Worm (Caenorhabditis elegans) whole organism, L1 larva: ENCODE results near the gene rpt-2.

Source experiments
- C04F5.9 ChIP-seq: sonication (generic microtip); optimal IDR thresholded peaks from 2 replicates; lab custom pipeline; 2016; ENCODE audit warnings: missing genetic modification characterization, missing compliant biosample characterization
- C16A3.4 ChIP-seq: fragments of 150-350 bp; optimal IDR thresholded peaks from 2 replicates; lab custom pipeline; 2014; ENCODE audit warnings: missing biosample characterization, missing genetic modification characterization
- C34B4.2 ChIP-seq: sonication (generic microtip); optimal IDR thresholded peaks from 2 replicates; lab custom pipeline; 2017; ENCODE audit warnings: mild to moderate bottlenecking, missing genetic modification characterization, missing compliant biosample characterization
- F16B12.6 ChIP-seq: fragments of 150-350 bp; optimal IDR thresholded peaks from 2 replicates; lab custom pipeline; 2014; ENCODE audit warnings: missing biosample characterization, missing genetic modification characterization
- aly-2 ChIP-seq: fragments of 150-350 bp; optimal IDR thresholded peaks from 2 replicates; lab custom pipeline; 2014; ENCODE audit warnings: missing biosample characterization, missing genetic modification characterization
- blmp-1 ChIP-seq: fragments of 150-350 bp; optimal IDR thresholded peaks from 2 replicates; lab custom pipeline; 2014; ENCODE audit warnings: missing biosample characterization, missing genetic modification characterization
- ceh-63 ChIP-seq: fragments of 200-800 bp; sonication (Bioruptor generic); optimal IDR thresholded peaks from 2 replicates; lab custom pipeline; 2018; ENCODE audit warnings: mild to moderate bottlenecking, missing genetic modification characterization, missing compliant biosample characterization
- ceh-8 ChIP-seq: fragments of 200-800 bp; sonication (Bioruptor generic); optimal IDR thresholded peaks from 2 replicates; lab custom pipeline; 2018; ENCODE audit warnings: mild to moderate bottlenecking, missing genetic modification characterization, moderate library complexity, missing compliant biosample characterization
- dsc-1 ChIP-seq: sonication (generic microtip); optimal IDR thresholded peaks from 2 replicates; lab custom pipeline; 2016; ENCODE audit warnings: mild to moderate bottlenecking, missing genetic modification characterization, missing compliant biosample characterization
- efl-1 ChIP-seq, 4 experiments: fragments of 150-350 bp; optimal IDR thresholded peaks in 3 of 4; peaks in 1 of 4; 1 replicate in 1 of 4; 2 replicates in 3 of 4; lab custom pipeline; 2014; ENCODE audit warnings: missing biosample characterization in 2 of 4, missing genetic modification characterization in 2 of 4, missing genetic modification reagents in 2 of 4
- egl-27 ChIP-seq, 2 experiments: fragments of 150-350 bp in 1 of 2; sonication (generic microtip); optimal IDR thresholded peaks; 3 replicates each; lab custom pipeline; 2017 to 2018; ENCODE audit warnings: missing biosample characterization in 2 of 2, missing genetic modification characterization in 2 of 2, missing genetic modification reagents in 2 of 2
- elt-2 ChIP-seq: sonication (generic microtip); optimal IDR thresholded peaks from 2 replicates; lab custom pipeline; 2016; ENCODE audit warnings: missing genetic modification characterization, mild to moderate bottlenecking, inconsistent platforms, missing compliant biosample characterization, missing genetic modification reagents
- fkh-10 ChIP-seq: sonication (generic microtip); optimal IDR thresholded peaks from 2 replicates; lab custom pipeline; 2017; ENCODE audit warnings: missing biosample characterization, missing genetic modification reagents, missing genetic modification characterization
- hlh-17 ChIP-seq: fragments of 200-800 bp; sonication (Bioruptor generic); optimal IDR thresholded peaks from 2 replicates; lab custom pipeline; 2018; ENCODE audit warnings: missing genetic modification characterization, mild to moderate bottlenecking, missing compliant biosample characterization, moderate library complexity, borderline replicate concordance
- jun-1 ChIP-seq: fragments of 150-350 bp; optimal IDR thresholded peaks from 2 replicates; lab custom pipeline; 2014; ENCODE audit warnings: missing biosample characterization, missing genetic modification reagents, missing genetic modification characterization
- lin-13 ChIP-seq: fragments of 150-350 bp; optimal IDR thresholded peaks from 2 replicates; lab custom pipeline; 2014; ENCODE audit warnings: missing biosample characterization, missing genetic modification reagents, missing genetic modification characterization
- lin-14 ChIP-seq: fragments of 200-800 bp; sonication (Bioruptor generic); optimal IDR thresholded peaks from 2 replicates; lab custom pipeline; 2018; ENCODE audit warnings: mild to moderate bottlenecking, missing genetic modification characterization, moderate library complexity, missing compliant biosample characterization
- lin-15B ChIP-seq: fragments of 150-350 bp; sonication (generic microtip); optimal IDR thresholded peaks from 3 replicates; lab custom pipeline; 2014; ENCODE audit warnings: missing biosample characterization, missing genetic modification characterization
- lin-35 ChIP-seq, 2 experiments: fragments of 150-350 bp; optimal IDR thresholded peaks; 2 replicates each; lab custom pipeline; 2014; ENCODE audit warnings: missing biosample characterization in 2 of 2, missing genetic modification characterization in 2 of 2, missing genetic modification reagents in 2 of 2
- lir-3 ChIP-seq: sonication (generic microtip); optimal IDR thresholded peaks from 2 replicates; lab custom pipeline; 2016; ENCODE audit warnings: mild to moderate bottlenecking, missing genetic modification characterization, moderate library complexity, missing compliant biosample characterization; ENCODE audit not compliant: poor library complexity
- lsy-2 ChIP-seq, 2 experiments: fragments of 150-350 bp; optimal IDR thresholded peaks; 2 replicates each; lab custom pipeline; 2014; ENCODE audit warnings: missing biosample characterization in 2 of 2, missing genetic modification characterization in 2 of 2
- mef-2 ChIP-seq: fragments of 150-350 bp; optimal IDR thresholded peaks from 2 replicates; lab custom pipeline; 2014; ENCODE audit warnings: missing biosample characterization, missing genetic modification characterization
- mep-1 ChIP-seq: fragments of 150-350 bp; optimal IDR thresholded peaks from 2 replicates; lab custom pipeline; 2014; ENCODE audit warnings: missing biosample characterization, missing genetic modification characterization
- nhr-11 ChIP-seq: fragments of 150-350 bp; optimal IDR thresholded peaks from 2 replicates; lab custom pipeline; 2014; ENCODE audit warnings: missing biosample characterization, missing genetic modification characterization
- nhr-12 ChIP-seq: sonication (generic microtip); optimal IDR thresholded peaks from 2 replicates; lab custom pipeline; 2017; ENCODE audit warnings: missing biosample characterization, missing genetic modification characterization
- nhr-20 ChIP-seq: sonication (generic microtip); optimal IDR thresholded peaks from 2 replicates; lab custom pipeline; 2016; ENCODE audit warnings: mild to moderate bottlenecking, missing genetic modification characterization, missing compliant biosample characterization
- nhr-237 ChIP-seq: fragments of 150-350 bp; optimal IDR thresholded peaks from 2 replicates; lab custom pipeline; 2014; ENCODE audit warnings: missing biosample characterization, missing genetic modification characterization
- nhr-28 ChIP-seq: fragments of 150-350 bp; optimal IDR thresholded peaks from 2 replicates; lab custom pipeline; 2014; ENCODE audit warnings: missing biosample characterization, missing genetic modification characterization
- nhr-71 ChIP-seq: sonication (generic microtip); optimal IDR thresholded peaks from 2 replicates; lab custom pipeline; 2016; ENCODE audit warnings: mild to moderate bottlenecking, missing genetic modification characterization, moderate library complexity, missing compliant biosample characterization
- nhr-84 ChIP-seq: sonication (generic microtip); optimal IDR thresholded peaks from 2 replicates; lab custom pipeline; 2017; ENCODE audit warnings: missing biosample characterization, missing genetic modification characterization
- nhr-85 ChIP-seq: sonication (generic microtip); peaks from one replicate; lab custom pipeline; 2016; ENCODE audit warnings: missing genetic modification characterization, inconsistent platforms, missing compliant biosample characterization
- pag-3 ChIP-seq: sonication (generic microtip); optimal IDR thresholded peaks from 2 replicates; lab custom pipeline; 2017; ENCODE audit warnings: missing genetic modification characterization, mild to moderate bottlenecking, missing compliant biosample characterization, antibody characterized with exemption, borderline replicate concordance; ENCODE audit not compliant: insufficient read depth
- pax-3 ChIP-seq: fragments of 200-800 bp; sonication (Bioruptor generic); optimal IDR thresholded peaks from 2 replicates; lab custom pipeline; 2018; ENCODE audit warnings: mild to moderate bottlenecking, missing genetic modification characterization, moderate library complexity, missing compliant biosample characterization
- rnt-1 ChIP-seq: sonication (generic microtip); optimal IDR thresholded peaks from 2 replicates; lab custom pipeline; 2016; ENCODE audit warnings: mild to moderate bottlenecking, missing genetic modification characterization, moderate library complexity, missing compliant biosample characterization
- snpc-4 ChIP-seq: fragments of 150-350 bp; optimal IDR thresholded peaks from 2 replicates; lab custom pipeline; 2014; ENCODE audit warnings: missing biosample characterization, missing genetic modification characterization
- snu-23 ChIP-seq: sonication (generic microtip); optimal IDR thresholded peaks from 2 replicates; lab custom pipeline; 2016; ENCODE audit warnings: missing genetic modification characterization, missing compliant biosample characterization
- sox-4 ChIP-seq: sonication (generic microtip); optimal IDR thresholded peaks from 2 replicates; lab custom pipeline; 2016; ENCODE audit warnings: missing genetic modification characterization, missing compliant biosample characterization
- swsn-7 ChIP-seq: sonication (generic microtip); optimal IDR thresholded peaks from 2 replicates; lab custom pipeline; 2016; ENCODE audit warnings: missing genetic modification characterization, missing compliant biosample characterization
- tlp-1 ChIP-seq: fragments of 150-350 bp; optimal IDR thresholded peaks from 2 replicates; lab custom pipeline; 2014; ENCODE audit warnings: missing biosample characterization, missing genetic modification characterization
- unc-130 ChIP-seq: fragments of 150-350 bp; optimal IDR thresholded peaks from 2 replicates; lab custom pipeline; 2017; ENCODE audit warnings: missing biosample characterization, missing genetic modification characterization, inconsistent platforms
- unc-62 ChIP-seq: fragments of 150-350 bp; optimal IDR thresholded peaks from 2 replicates; lab custom pipeline; 2014; ENCODE audit warnings: missing biosample characterization, missing genetic modification reagents, missing genetic modification characterization
- unc-86 ChIP-seq: sonication (generic microtip); optimal IDR thresholded peaks from 2 replicates; lab custom pipeline; 2016; ENCODE audit warnings: missing genetic modification characterization, missing compliant biosample characterization
- xbp-1 ChIP-seq: sonication (generic microtip); optimal IDR thresholded peaks from 2 replicates; lab custom pipeline; 2016; ENCODE audit warnings: missing genetic modification characterization, missing compliant biosample characterization
- zag-1 ChIP-seq: fragments of 150-350 bp; optimal IDR thresholded peaks from 2 replicates; lab custom pipeline; 2014; ENCODE audit warnings: missing biosample characterization, missing genetic modification characterization
- zip-4 ChIP-seq: fragments of 200-800 bp; sonication (Bioruptor generic); optimal IDR thresholded peaks from 2 replicates; lab custom pipeline; 2018; ENCODE audit warnings: mild to moderate bottlenecking, missing genetic modification characterization, moderate library complexity, missing compliant biosample characterization

Gene rpt-2

DNA sequence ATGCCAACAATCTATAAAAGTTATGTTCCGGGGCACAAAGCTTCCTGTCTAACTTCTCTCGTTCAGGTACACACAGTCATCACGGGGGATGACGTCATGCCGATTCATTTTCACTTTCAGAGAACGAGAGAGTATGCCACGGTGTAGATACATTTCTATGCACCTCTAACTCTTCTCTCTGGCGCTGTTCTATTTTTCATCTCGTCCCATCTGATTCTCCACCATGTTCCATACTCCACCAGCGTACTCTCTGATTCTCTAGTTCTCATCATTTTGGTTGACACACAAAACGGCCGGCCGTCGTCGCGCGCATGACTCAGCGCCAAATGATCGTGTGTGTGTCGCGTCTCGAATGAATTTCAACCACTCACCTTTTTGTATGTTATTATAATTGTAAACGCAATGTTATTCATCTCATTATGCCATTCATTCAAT lies 17.1 kb downstream of the rpt-2 start (continued):
- TF ChIP-seq nhr-84 (tag; lab: Kevin White, UChicago) (no peak), ceh-63 (GFP tag; lab: Kevin White, UChicago) (no peak), zip-4 (GFP tag; lab: Kevin White, UChicago) (peak; percentile 44), egl-27 (tag; optimal IDR thresholded peaks at IDR 0.05; lab: Kevin White, UChicago) (peak; percentile 74 to 91), nhr-20 (tag; lab: Kevin White, UChicago) (peak; percentile 98), fkh-10 (GFP tag; lab: Kevin White, UChicago) (peak; percentile 50), C34B4.2 (tag; lab: Kevin White, UChicago) (no peak), F16B12.6 (tag; lab: Kevin White, UChicago) (peak; percentile 12), zag-1 (no peak), aly-2 (peak; percentile 60), snpc-4 (tag; lab: Kevin White, UChicago) (peak; percentile 43), tlp-1 (no peak)

- TF ChIP-seq nhr-11 (tag; lab: Kevin White, UChicago) (no peak), lin-35 (GFP tag; optimal IDR thresholded peaks at IDR 0.05; lab: Kevin White, UChicago) (no peak), nhr-85 (tag; lab: Kevin White, UChicago) (no peak), hlh-17 (no peak), unc-130 (no peak), xbp-1 (no peak), lin-13 (no peak), unc-86 (tag; lab: Kevin White, UChicago) (no peak), lin-14 (no peak), rnt-1 (tag; lab: Kevin White, UChicago) (no peak), ceh-8 (no peak)
Observed at ce11 chrV:5996114-5996513, 21.4 kb downstream of the rpt-2 start, which contains the start of gene cpg-4. TSS of gene cpg-4 (plus strand) at chrV:5996416.

DNA sequence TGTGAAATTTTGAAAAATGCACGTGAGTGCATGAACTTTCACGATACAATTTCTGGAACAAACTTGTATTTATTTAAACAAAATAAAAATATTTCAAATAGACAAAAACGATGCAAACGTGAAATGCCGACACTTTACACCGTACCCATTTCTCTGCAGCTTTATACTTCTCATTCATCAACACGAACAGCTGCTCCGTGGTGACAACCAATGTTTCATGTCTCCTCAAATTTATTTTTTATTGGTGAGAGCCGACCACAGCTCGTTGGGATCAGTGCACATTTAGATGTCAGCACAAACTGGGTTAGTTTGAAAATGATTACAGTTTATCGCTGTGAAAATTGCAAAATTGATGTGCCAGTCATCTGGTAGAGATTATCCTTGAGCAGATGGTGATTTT lies 21.9 kb downstream of the rpt-2 start:
- TF ChIP-seq nhr-20 (tag; lab: Kevin White, UChicago) (no peak), C16A3.4 (tag; lab: Kevin White, UChicago) (no peak), rnt-1 (tag; lab: Kevin White, UChicago) (peak; percentile 51), nhr-28 (tag; lab: Kevin White, UChicago) (no peak), lin-14 (peak; percentile 30), nhr-71 (tag; lab: Kevin White, UChicago) (peak; percentile 4), efl-1 (optimal IDR thresholded peaks at IDR 0.05; lab: Kevin White, UChicago) (no peak), efl-1 (GFP tag; optimal IDR thresholded peaks at IDR 0.05 in 1 of 2; lab: Kevin White, UChicago) (peak in 1 of 2 experiments; percentile 31)

ce11 chrV:5991490-5992069 lies 25.9 kb downstream of the rpt-2 start:
- TF ChIP-seq lir-3 (tag; lab: Kevin White, UChicago): no peak
- peak; percentile 34 to 62 for TF ChIP-seq lsy-2 (tag; optimal IDR thresholded peaks at IDR 0.05; lab: Kevin White, UChicago)
- TF ChIP-seq nhr-237 (tag; lab: Kevin White, UChicago): no peak
- peak; percentile 22 for TF ChIP-seq nhr-20 (tag; lab: Kevin White, UChicago)
- TF ChIP-seq lin-13: no peak
- TF ChIP-seq blmp-1 (tag; lab: Kevin White, UChicago): no peak
- no peak for TF ChIP-seq sox-4 (tag; lab: Kevin White, UChicago)
- TF ChIP-seq mep-1 (tag; lab: Kevin White, UChicago): peak; percentile 78
- TF ChIP-seq fkh-10 (GFP tag; lab: Kevin White, UChicago): peak; percentile 46
- peak; percentile 57 for TF ChIP-seq swsn-7 (tag; lab: Kevin White, UChicago)
- TF ChIP-seq efl-1 (optimal IDR thresholded peaks at IDR 0.05; lab: Kevin White, UChicago): peak; percentile 42 to 50
- peak; percentile 11 to 20 for TF ChIP-seq efl-1 (GFP tag; optimal IDR thresholded peaks at IDR 0.05 in 1 of 2; lab: Kevin White, UChicago)
- TF ChIP-seq unc-86 (tag; lab: Kevin White, UChicago): peak; percentile 74
- peak; percentile 59 for TF ChIP-seq snu-23 (GFP tag; lab: Kevin White, UChicago)
- no peak for TF ChIP-seq nhr-28 (tag; lab: Kevin White, UChicago)
- no peak for TF ChIP-seq nhr-12 (tag; lab: Kevin White, UChicago)
- no peak for TF ChIP-seq unc-62 (GFP tag; lab: Kevin White, UChicago)
- no peak for TF ChIP-seq pag-3
- peak; percentile 52 for TF ChIP-seq dsc-1
- no peak for TF ChIP-seq C04F5.9
- no peak for TF ChIP-seq jun-1 (tag; lab: Kevin White, UChicago)
- peak in 1 of 2 experiments; percentile 1 for TF ChIP-seq egl-27 (tag; optimal IDR thresholded peaks at IDR 0.05; lab: Kevin White, UChicago)
- TF ChIP-seq elt-2 (tag; lab: Kevin White, UChicago): peak; percentile 39
- no peak for TF ChIP-seq lin-15B (tag; lab: Kevin White, UChicago)
- TF ChIP-seq snpc-4 (tag; lab: Kevin White, UChicago): peak; percentile 5
- no peak for TF ChIP-seq nhr-84 (tag; lab: Kevin White, UChicago)
- TF ChIP-seq mef-2 (tag; lab: Kevin White, UChicago): no peak
- TF ChIP-seq pax-3 (tag; lab: Kevin White, UChicago): peak; percentile 10
- peak; percentile 92 for TF ChIP-seq lin-14
